Worm (Caenorhabditis elegans) whole organism, mixed stage, embryonic: Measurements from ENCODE around the gene mdt-27.

Source experiments
- ham-2 ChIP-seq: fragments of 200-800 bp; sonication (Bioruptor generic); optimal IDR thresholded peaks from 2 replicates; lab custom pipeline; 2018; ENCODE audit warnings: mild to moderate bottlenecking, missing genetic modification characterization, missing compliant biosample characterization
- unc-39 ChIP-seq: fragments of 150-350 bp; optimal IDR thresholded peaks from 2 replicates; lab custom pipeline; 2014; ENCODE audit warnings: missing biosample characterization, missing genetic modification characterization

ce11 chrV:9213554-9213953 lies at the start of gene mdt-27:
- TF ChIP-seq ham-2 (GFP tag; lab: Kevin White, UChicago) (no peak), unc-39 (tag; lab: Kevin White, UChicago) (no peak)
